Fruit fly (Drosophila melanogaster): ENCODE measurements around the gene CG9541.

The CG9541 gene

dm6 chr2L:8949919-8950722 is 25.1 kb downstream of the CG9541 start (continued):
- TF ChIP-seq ap (GFP tag; IDR thresholded peaks at IDR 0.05) = no peak
- no peak for TF ChIP-seq disco-r (GFP tag; optimal IDR thresholded peaks at IDR 0.05)
- no peak for TF ChIP-seq Hr39 (optimal IDR thresholded peaks at IDR 0.05)
- TF ChIP-seq CG8765 (GFP tag; IDR thresholded peaks at IDR 0.05) = no peak
- TF ChIP-seq lov (optimal IDR thresholded peaks at IDR 0.05) = no peak
- TF ChIP-seq lov (GFP tag; IDR thresholded peaks at IDR 0.05) = no peak
- TF ChIP-seq hb (GFP tag; IDR thresholded peaks at IDR 0.05; ENCODE audit: partially characterized antibody) = no peak
- no peak for TF ChIP-seq tll (GFP tag; optimal IDR thresholded peaks at IDR 0.05)
- no peak for TF ChIP-seq pum (GFP tag; optimal IDR thresholded peaks at IDR 0.05)
- no peak for TF ChIP-seq shn (GFP tag; optimal IDR thresholded peaks at IDR 0.05)
- TF ChIP-seq CG9727 (GFP tag; optimal IDR thresholded peaks at IDR 0.05) = peak; percentile 32
- peak; percentile 15 for TF ChIP-seq CG10431 (GFP tag; optimal IDR thresholded peaks at IDR 0.05)
- peak; percentile 14 for TF ChIP-seq CG11398 (GFP tag; optimal IDR thresholded peaks at IDR 0.05)
- no peak for TF ChIP-seq chn (GFP tag; optimal IDR thresholded peaks at IDR 0.05)
- TF ChIP-seq org-1 (GFP tag; optimal IDR thresholded peaks at IDR 0.05) = no peak
- TF ChIP-seq ab (GFP tag; optimal IDR thresholded peaks at IDR 0.05) = no peak
- TF ChIP-seq Ada2b (GFP tag; IDR thresholded peaks at IDR 0.05) = no peak
- TF ChIP-seq stc (GFP tag; IDR thresholded peaks at IDR 0.05) = 0 out of 2 replicates have a peak, but pooled peaks have one; percentile 16
- TF ChIP-seq trem (tag; optimal IDR thresholded peaks at IDR 0.05) = no peak
- no peak for TF ChIP-seq H2.0 (GFP tag; IDR thresholded peaks at IDR 0.05)
- TF ChIP-seq CG12071 (GFP tag; optimal IDR thresholded peaks at IDR 0.05) = no peak
- no peak for TF ChIP-seq CG7556 (GFP tag; optimal IDR thresholded peaks at IDR 0.05)
- no peak for TF ChIP-seq CG16815 (GFP tag; optimal IDR thresholded peaks at IDR 0.05)
- TF ChIP-seq Hey (tag; optimal IDR thresholded peaks at IDR 0.05) = no peak
- no peak for TF ChIP-seq dati (GFP tag; IDR thresholded peaks at IDR 0.05)
- TF ChIP-seq CG34376 (GFP tag; optimal IDR thresholded peaks at IDR 0.05) = no peak
- TF ChIP-seq fd3F (GFP tag; optimal IDR thresholded peaks at IDR 0.05) = no peak
- no peak for TF ChIP-seq CG15601 (tag; optimal IDR thresholded peaks at IDR 0.05)
- no peak for TF ChIP-seq eyg (GFP tag; optimal IDR thresholded peaks at IDR 0.05)
- no peak for TF ChIP-seq CG1832 (GFP tag; optimal IDR thresholded peaks at IDR 0.05)
- TF ChIP-seq Kr (GFP tag; optimal IDR thresholded peaks at IDR 0.05) = no peak
- no peak for TF ChIP-seq CG15011 (GFP tag; optimal IDR thresholded peaks at IDR 0.05)
- TF ChIP-seq CG11560 (tag; IDR thresholded peaks at IDR 0.05) = no peak
- no peak for TF ChIP-seq Lpt (GFP tag; optimal IDR thresholded peaks at IDR 0.05)
- no peak for TF ChIP-seq ato (GFP tag; IDR thresholded peaks at IDR 0.05; ENCODE audit: partially characterized antibody)
- TF ChIP-seq CG2129 (GFP tag; IDR thresholded peaks at IDR 0.05; ENCODE audit: partially characterized antibody) = no peak
- no peak for TF ChIP-seq Hr3 (GFP tag; optimal IDR thresholded peaks at IDR 0.05)
- no peak for TF ChIP-seq dimm (GFP tag; IDR thresholded peaks at IDR 0.05)
- TF ChIP-seq NC2α (GFP tag; optimal IDR thresholded peaks at IDR 0.05) = no peak
- no peak for TF ChIP-seq CG10366 (GFP tag; IDR thresholded peaks at IDR 0.05)
- no peak for TF ChIP-seq bowl (GFP tag; IDR thresholded peaks at IDR 0.05)
- no peak for TF ChIP-seq CG8478 (optimal IDR thresholded peaks at IDR 0.05)
- no peak for TF ChIP-seq CG42726 (GFP tag; IDR thresholded peaks at IDR 0.05; ENCODE audit: partially characterized antibody)
- TF ChIP-seq CTCF (GFP tag; optimal IDR thresholded peaks at IDR 0.05) = no peak
- TF ChIP-seq ase (GFP tag; IDR thresholded peaks at IDR 0.05) = no peak
- TF ChIP-seq kay (GFP tag; optimal IDR thresholded peaks at IDR 0.05) = no peak
- no peak for TF ChIP-seq zen2 (GFP tag; IDR thresholded peaks at IDR 0.05; ENCODE audit: partially characterized antibody)
- no peak for TF ChIP-seq Neu2 (GFP tag; optimal IDR thresholded peaks at IDR 0.05; ENCODE audit: borderline replicate concordance)
- TF ChIP-seq CG2120 (GFP tag; optimal IDR thresholded peaks at IDR 0.05) = no peak
- TF ChIP-seq ftz-f1 (GFP tag; optimal IDR thresholded peaks at IDR 0.05) = no peak
- TF ChIP-seq Hsf (GFP tag; optimal IDR thresholded peaks at IDR 0.05) = no peak
- no peak for TF ChIP-seq CG12659 (GFP tag; optimal IDR thresholded peaks at IDR 0.05)

Data from whole organism, embryonic.